Worm (Caenorhabditis elegans): ENCODE measurements around the gene ttn-1.

The ttn-1 gene

DNA sequence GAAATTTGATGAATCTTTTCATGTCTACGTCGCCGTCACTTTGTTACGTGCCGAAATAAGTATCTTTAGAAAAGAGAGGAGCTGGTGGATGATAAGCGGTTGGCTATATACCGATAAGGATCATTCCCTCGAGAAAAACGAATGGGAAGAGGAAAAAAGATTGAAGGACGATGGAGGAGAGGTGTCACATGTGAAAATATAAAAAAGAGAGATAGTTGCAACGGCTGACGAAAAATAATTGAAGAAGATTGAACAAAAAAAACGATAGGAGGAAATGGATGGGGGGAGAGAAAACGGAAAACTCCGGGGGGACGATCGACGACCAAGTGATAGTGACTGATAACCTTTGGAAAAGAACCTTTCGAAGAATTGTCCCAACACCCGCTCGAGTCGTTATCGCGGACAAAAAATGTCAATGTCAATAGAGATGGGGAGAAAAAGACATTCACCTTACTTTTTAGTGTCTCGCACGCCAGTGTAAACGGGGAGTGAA, 27.1 kb upstream of the ttn-1 start (continued):
- peak; percentile 27 for TF ChIP-seq nfya-1 (tag; optimal IDR thresholded peaks at IDR 0.05; ENCODE audit: insufficient read depth)

DNA sequence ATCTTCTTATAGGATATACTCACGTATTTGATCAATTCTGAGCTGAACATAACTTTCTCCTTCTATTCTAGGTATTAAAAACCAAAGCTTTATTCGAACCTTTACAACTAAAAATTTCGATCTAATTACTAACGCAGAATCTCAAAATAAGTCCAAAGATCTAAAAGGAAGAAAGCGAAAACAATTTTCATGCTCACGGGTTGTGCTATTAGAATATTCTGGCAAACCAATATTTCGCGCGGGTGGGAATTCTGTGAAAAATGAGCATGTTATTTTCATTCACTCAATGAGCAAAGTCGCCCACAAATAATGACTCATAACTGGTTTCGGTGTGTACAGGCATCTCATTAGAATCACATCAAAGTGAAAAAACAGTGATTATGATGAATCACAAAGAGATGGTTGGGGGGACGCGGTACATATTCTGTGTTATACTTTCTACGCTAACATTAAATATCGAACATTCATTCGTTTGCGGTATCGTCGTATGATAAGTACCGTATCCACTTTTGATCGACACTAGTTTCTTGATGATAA, 26.6 kb upstream of the ttn-1 start:
- peak; percentile 49 for TF ChIP-seq nhr-11 (tag; optimal IDR thresholded peaks at IDR 0.05)
- peak; percentile 42 for TF ChIP-seq fkh-10 (GFP tag; optimal IDR thresholded peaks at IDR 0.05)
- no peak for TF ChIP-seq nhr-77 (tag; optimal IDR thresholded peaks at IDR 0.05)
- peak; percentile 60 for TF ChIP-seq lsy-12 (tag; optimal IDR thresholded peaks at IDR 0.05)
- no peak for TF ChIP-seq nfya-1 (tag; optimal IDR thresholded peaks at IDR 0.05; ENCODE audit: insufficient read depth)
- no peak for TF ChIP-seq aly-2 (tag; optimal IDR thresholded peaks at IDR 0.05)
- no peak for TF ChIP-seq mdl-1 (tag; optimal IDR thresholded peaks at IDR 0.05)
- no peak for TF ChIP-seq zag-1 (tag; optimal IDR thresholded peaks at IDR 0.05)
- TF ChIP-seq pha-4 (tag; optimal IDR thresholded peaks at IDR 0.05) = peak; percentile 14
- no peak for TF ChIP-seq egl-27 (tag; optimal IDR thresholded peaks at IDR 0.05)
- no peak for TF ChIP-seq tbx-2 (tag; optimal IDR thresholded peaks at IDR 0.05)
- TF ChIP-seq nhr-25 (tag; optimal IDR thresholded peaks at IDR 0.05) = peak; percentile 62
- peak; percentile 63 for TF ChIP-seq ama-1 (optimal IDR thresholded peaks at IDR 0.05)
- no peak for TF ChIP-seq mml-1 (tag; optimal IDR thresholded peaks at IDR 0.05)
- TF ChIP-seq hmg-11 (tag; optimal IDR thresholded peaks at IDR 0.05) = no peak

DNA sequence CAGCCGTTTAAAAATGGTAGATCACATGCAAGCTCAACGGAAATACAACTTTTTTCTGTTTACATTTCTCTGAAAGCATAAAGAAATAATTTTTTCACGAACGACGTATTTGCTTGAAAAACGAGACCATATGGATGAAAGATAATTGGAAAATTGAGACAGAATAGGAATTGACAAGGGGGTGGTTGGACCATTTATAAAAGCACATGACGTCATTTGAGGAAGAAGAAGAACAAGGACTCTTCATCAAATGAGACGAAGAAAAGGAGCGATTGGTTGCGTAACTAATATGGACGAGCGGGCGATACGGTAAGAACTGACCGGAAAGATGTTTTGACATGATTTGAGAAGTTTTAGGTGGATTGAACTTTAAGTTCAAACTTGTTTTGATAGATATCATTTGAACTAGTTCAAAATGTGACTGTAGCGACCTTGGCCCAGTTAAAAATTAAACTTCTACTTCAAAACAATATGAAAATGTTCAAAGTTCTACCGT, 26.0 kb upstream of the ttn-1 start:
- TF ChIP-seq unc-39 (tag; optimal IDR thresholded peaks at IDR 0.05) (no peak), lsy-12 (tag; optimal IDR thresholded peaks at IDR 0.05) (no peak), elt-3 (tag; optimal IDR thresholded peaks at IDR 0.05) (no peak), sea-2 (GFP tag; optimal IDR thresholded peaks at IDR 0.05) (no peak), ceh-28 (tag; optimal IDR thresholded peaks at IDR 0.05) (peak; percentile 23), nhr-25 (tag; optimal IDR thresholded peaks at IDR 0.05) (peak; percentile 70), eor-1 (tag; optimal IDR thresholded peaks at IDR 0.05) (no peak), egl-5 (tag; optimal IDR thresholded peaks at IDR 0.05) (no peak), lin-39 (tag; optimal IDR thresholded peaks at IDR 0.05) (peak; percentile 18), zag-1 (tag; optimal IDR thresholded peaks at IDR 0.05) (no peak), nhr-67 (tag; optimal IDR thresholded peaks at IDR 0.05) (no peak), fkh-2 (tag; optimal IDR thresholded peaks at IDR 0.05) (no peak), nhr-43 (tag; optimal IDR thresholded peaks at IDR 0.05; ENCODE audit: poor library complexity, severe bottlenecking) (peak; percentile 61), unc-62 (GFP tag; optimal IDR thresholded peaks at IDR 0.05) (peak; percentile 52), egl-27 (tag; optimal IDR thresholded peaks at IDR 0.05) (no peak), skn-1 (tag; optimal IDR thresholded peaks at IDR 0.05) (no peak), snpc-4 (tag; optimal IDR thresholded peaks at IDR 0.05) (no peak), mdl-1 (tag; optimal IDR thresholded peaks at IDR 0.05) (no peak), ceh-9 (tag; optimal IDR thresholded peaks at IDR 0.05) (no peak), nhr-12 (tag; optimal IDR thresholded peaks at IDR 0.05) (no peak), daf-12 (tag; optimal IDR thresholded peaks at IDR 0.05) (no peak), nhr-28 (tag; optimal IDR thresholded peaks at IDR 0.05) (no peak), tbx-2 (tag; optimal IDR thresholded peaks at IDR 0.05) (peak; percentile 31), fos-1 (tag; optimal IDR thresholded peaks at IDR 0.05) (no peak), fkh-10 (GFP tag; optimal IDR thresholded peaks at IDR 0.05) (no peak), elt-2 (tag; optimal IDR thresholded peaks at IDR 0.05) (peak; percentile 19), nhr-77 (tag; optimal IDR thresholded peaks at IDR 0.05) (no peak), nhr-237 (tag; optimal IDR thresholded peaks at IDR 0.05) (no peak), ZK546.5 (tag; optimal IDR thresholded peaks at IDR 0.05) (no peak), hmg-11 (tag; optimal IDR thresholded peaks at IDR 0.05) (no peak), elt-1 (tag; optimal IDR thresholded peaks at IDR 0.05) (no peak), nhr-76 (tag; optimal IDR thresholded peaks at IDR 0.05) (no peak), mml-1 (tag; optimal IDR thresholded peaks at IDR 0.05) (no peak), pqm-1 (tag; optimal IDR thresholded peaks at IDR 0.05) (no peak), lin-15B (tag; optimal IDR thresholded peaks at IDR 0.05) (no peak), ztf-4 (tag; optimal IDR thresholded peaks at IDR 0.05) (no peak), pha-4 (tag; optimal IDR thresholded peaks at IDR 0.05) (peak; percentile 86), ztf-11 (tag; optimal IDR thresholded peaks at IDR 0.05) (no peak), jun-1 (tag; optimal IDR thresholded peaks at IDR 0.05) (no peak), nhr-11 (tag; optimal IDR thresholded peaks at IDR 0.05) (no peak), R02D3.7 (tag; optimal IDR thresholded peaks at IDR 0.05) (no peak), aly-2 (tag; optimal IDR thresholded peaks at IDR 0.05) (no peak), ceh-16 (tag; optimal IDR thresholded peaks at IDR 0.05) (no peak), ama-1 (optimal IDR thresholded peaks at IDR 0.05) (peak; percentile 94), nfya-1 (tag; optimal IDR thresholded peaks at IDR 0.05; ENCODE audit: insufficient read depth) (peak; percentile 72), nhr-23 (tag; optimal IDR thresholded peaks at IDR 0.05) (peak; percentile 70), ceh-82 (tag; optimal IDR thresholded peaks at IDR 0.05) (no peak)

Data from whole organism, L3 larva.